Worm (Caenorhabditis elegans) whole organism, L2 larva: ENCODE data around the gene msd-4.

Source experiments
- egl-27 ChIP-seq: sonication (generic microtip); optimal IDR thresholded peaks from 3 replicates; lab custom pipeline; 2017; ENCODE audit warnings: missing biosample characterization, missing genetic modification reagents, missing genetic modification characterization
- lin-11 ChIP-seq: fragments of 150-350 bp; sonication (generic microtip); optimal IDR thresholded peaks from 2 replicates; lab custom pipeline; 2014; ENCODE audit warnings: missing biosample characterization, missing genetic modification characterization, inconsistent platforms, mixed read lengths
- nhr-25 ChIP-seq: fragments of 150-350 bp; sonication (generic microtip); optimal IDR thresholded peaks from 3 replicates; lab custom pipeline; 2014; ENCODE audit warnings: missing biosample characterization, missing genetic modification characterization
- nhr-77 ChIP-seq: fragments of 150-350 bp; optimal IDR thresholded peaks from 2 replicates; lab custom pipeline; 2014; ENCODE audit warnings: missing biosample characterization, missing genetic modification characterization
- snpc-4 ChIP-seq: fragments of 150-350 bp; optimal IDR thresholded peaks from 2 replicates; lab custom pipeline; 2014; ENCODE audit warnings: missing biosample characterization, missing genetic modification characterization
- ztf-1 ChIP-seq: fragments of 200-800 bp; sonication (Bioruptor generic); conservative IDR thresholded peaks from 2 replicates; pipeline ENCODE4 v1.3.6; 2022; ENCODE audit warnings: missing genetic modification characterization, missing compliant biosample characterization

- no peak for TF ChIP-seq snpc-4 (tag; lab: Kevin White, UChicago)
- TF ChIP-seq ztf-1 (GFP tag; lab: Robert Waterston, UW), result no peak
- TF ChIP-seq lin-11 (tag; lab: Kevin White, UChicago), result no peak
- TF ChIP-seq egl-27 (tag; lab: Kevin White, UChicago), result no peak
- no peak for TF ChIP-seq nhr-77
- no peak for TF ChIP-seq nhr-25
Measured at ce11 chrIII:4910956-4911355, 42.4 kb upstream of the msd-4 start, which contains the start of gene F26F4.2.
